Worm (Caenorhabditis elegans): Measurements from ENCODE around the gene B0244.5.

DNA sequence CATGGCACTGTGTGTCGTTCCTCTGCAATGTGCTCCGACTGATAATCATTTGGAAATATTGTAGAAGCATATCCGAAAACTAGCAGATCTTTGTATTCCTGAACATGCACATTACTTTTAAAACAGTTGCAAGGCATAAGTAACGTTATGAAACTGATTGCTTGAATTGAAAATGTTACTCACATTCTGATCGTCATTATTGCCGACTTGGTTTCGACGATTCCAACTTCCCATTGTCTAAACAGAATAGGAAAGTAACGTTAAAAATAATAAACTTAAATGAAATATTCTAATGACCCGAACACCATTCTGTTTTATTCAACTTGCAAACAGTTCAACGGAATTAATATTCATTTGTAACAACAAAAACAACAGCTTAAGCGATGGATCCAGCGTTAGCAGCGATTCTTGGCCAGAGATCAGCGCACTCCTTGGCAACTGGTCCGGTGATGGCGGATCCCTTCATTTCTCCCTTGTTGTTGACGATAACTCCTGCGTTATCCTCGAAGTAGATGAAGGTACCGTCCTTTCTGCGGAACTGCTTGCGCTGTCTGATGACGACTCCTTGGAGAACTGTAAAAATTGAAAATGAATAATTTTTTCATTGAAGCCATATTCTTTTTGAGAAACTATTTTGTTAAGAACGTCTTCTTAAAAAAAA is 39.3 kb upstream of the B0244.5 start, which contains the start of gene swp-1:
- no peak for TF ChIP-seq pqm-1 (tag; optimal IDR thresholded peaks at IDR 0.05)
- TF ChIP-seq fos-1 (tag; optimal IDR thresholded peaks at IDR 0.05): no peak
- no peak for TF ChIP-seq jun-1 (tag; optimal IDR thresholded peaks at IDR 0.05)
- TF ChIP-seq daf-12 (tag; optimal IDR thresholded peaks at IDR 0.05): no peak
- TF ChIP-seq ceh-82 (tag; optimal IDR thresholded peaks at IDR 0.05): no peak
- no peak for TF ChIP-seq nhr-77 (tag; optimal IDR thresholded peaks at IDR 0.05)
- no peak for TF ChIP-seq ceh-28 (tag; optimal IDR thresholded peaks at IDR 0.05)

Data from whole organism, L3 larva.